Fruit fly (Drosophila melanogaster) whole organism, wandering third instar larva: ENCODE results near the gene DNAlig3.

ENCODE experiments used
- Abd-B ChIP-seq: fragments of >200 bp; optimal IDR thresholded peaks from 2 replicates; lab custom pipeline; 2017; ENCODE audit warnings: missing biosample characterization, missing genetic modification characterization
- Hr78 ChIP-seq: fragments of >200 bp; optimal IDR thresholded peaks from 2 replicates; lab custom pipeline; 2017; ENCODE audit warnings: missing biosample characterization, missing genetic modification characterization
- Hr83 ChIP-seq: fragments of 200-300 bp; sonication (Bioruptor generic); optimal IDR thresholded peaks from 2 replicates; lab custom pipeline; 2016; ENCODE audit warnings: missing biosample characterization, mild to moderate bottlenecking, missing genetic modification characterization, moderate library complexity; ENCODE audit not compliant: poor library complexity, severe bottlenecking
- Rel ChIP-seq, 2 experiments: fragments of 200-800 bp; sonication (Bioruptor generic) in 1 of 2; optimal IDR thresholded peaks; 2 replicates in 1 of 2; 3 replicates in 1 of 2; lab custom pipeline; 2016 to 2019; ENCODE audit warnings: mild to moderate bottlenecking in 2 of 2, missing biosample characterization in 2 of 2, missing genetic modification characterization in 2 of 2, moderate library complexity in 1 of 2
- Vsx2 ChIP-seq: fragments of 200-300, 225-300 bp; sonication (Bioruptor generic); optimal IDR thresholded peaks from 2 replicates; lab custom pipeline; 2018; ENCODE audit warnings: missing biosample characterization, missing genetic modification characterization; ENCODE audit not compliant: partially characterized antibody
- br ChIP-seq: fragments of 200-800 bp; sonication (Bioruptor generic); optimal IDR thresholded peaks from 2 replicates; lab custom pipeline; 2016; ENCODE audit warnings: missing biosample characterization, missing genetic modification characterization
- dl ChIP-seq, 2 experiments: fragments of 175-275, 200-275 bp in 1 of 2; fragments of 200-275 bp in 1 of 2; sonication (Bioruptor generic); optimal IDR thresholded peaks; lab custom pipeline; 2018; ENCODE audit warnings: mild to moderate bottlenecking in 2 of 2, missing biosample characterization in 2 of 2, missing genetic modification characterization in 2 of 2, moderate library complexity in 2 of 2; ENCODE audit not compliant: partially characterized antibody in 2 of 2, insufficient read depth in 1 of 2
- lola ChIP-seq: fragments of >200 bp; optimal IDR thresholded peaks from 2 replicates; lab custom pipeline; 2017; ENCODE audit warnings: missing biosample characterization, missing genetic modification characterization
- psq ChIP-seq: fragments of 200-800 bp; sonication (Bioruptor generic); optimal IDR thresholded peaks from 3 replicates; lab custom pipeline; 2017; ENCODE audit warnings: missing biosample characterization, mild to moderate bottlenecking, missing genetic modification characterization, moderate library complexity

- TF ChIP-seq lola (no peak), Hr78 (GFP tag; lab: Kevin White, UChicago) (no peak), dl (GFP tag; optimal IDR thresholded peaks at IDR 0.05; lab: Kevin White, UChicago; ENCODE audit: insufficient read depth in 1 of 2, partially characterized antibody in 2 of 2) (no peak), Hr83 (GFP tag; lab: Kevin White, UChicago) (no peak), Abd-B (GFP tag; lab: Kevin White, UChicago) (no peak), br (no peak), psq (no peak), Rel (GFP tag; optimal IDR thresholded peaks at IDR 0.05; lab: Kevin White, UChicago) (no peak), Rel (tag; optimal IDR thresholded peaks at IDR 0.05; lab: Kevin White, UChicago) (no peak), Vsx2 (GFP tag; lab: Kevin White, UChicago) (no peak)
Measured at dm6 chr3R:12375258-12375783, 26.3 kb downstream of the DNAlig3 start, which contains the start of gene GstD5.
